Worm (Caenorhabditis elegans): ENCODE results near the gene tbck-1.

Gene tbck-1

DNA sequence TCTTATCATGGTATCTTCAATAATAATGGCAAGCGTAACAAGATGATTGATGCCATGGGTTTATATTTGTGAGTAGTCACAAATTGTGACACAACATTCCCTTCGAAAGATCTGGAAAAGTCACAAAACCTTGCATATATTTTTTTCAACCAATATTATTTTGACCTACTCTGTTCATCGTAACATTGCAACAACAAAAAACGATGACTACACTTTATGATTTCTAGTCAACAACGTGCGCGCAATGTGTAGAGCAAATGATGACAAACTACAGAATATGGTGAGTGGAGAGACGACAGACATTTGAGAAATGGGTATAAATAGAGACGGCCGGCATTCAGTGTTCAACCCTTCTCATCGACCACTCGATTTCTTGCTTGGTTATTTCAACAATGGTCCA is 53.4 kb downstream of the tbck-1 start, which contains the start of gene gst-7 (continued):
- TF ChIP-seq lin-54 (GFP tag; optimal IDR thresholded peaks at IDR 0.05) (peak; percentile 18), unc-130 (GFP tag; optimal IDR thresholded peaks at IDR 0.05) (no peak), aptf-2 (GFP tag; conservative IDR thresholded peaks at IDR 0.05) (no peak), efl-1 (GFP tag; optimal IDR thresholded peaks at IDR 0.05) (peak; percentile 68), madf-8 (GFP tag; conservative IDR thresholded peaks at IDR 0.05) (peak; percentile 35; the same call in 1 of the 2 replicates), tbp1 (GFP tag; optimal IDR thresholded peaks at IDR 0.05) (peak; percentile 41), pbrm-1 (GFP tag; IDR thresholded peaks at IDR 0.05) (no peak), unc-62 (GFP tag; optimal IDR thresholded peaks at IDR 0.05) (no peak), let-526 (GFP tag; IDR thresholded peaks at IDR 0.05) (no peak), lsl-1 (GFP tag; optimal IDR thresholded peaks at IDR 0.05) (peak; percentile 10), pha-4 (tag; optimal IDR thresholded peaks at IDR 0.05) (no peak), nhr-80 (tag; optimal IDR thresholded peaks at IDR 0.05) (peak; percentile 58), D2030.7 (GFP tag; IDR thresholded peaks at IDR 0.05) (peak; percentile 25; the same call in 1 of the 2 replicates), hmg-20 (GFP tag; IDR thresholded peaks at IDR 0.05) (no peak), ceh-79 (tag; optimal IDR thresholded peaks at IDR 0.05) (no peak), gei-17 (GFP tag; optimal IDR thresholded peaks at IDR 0.05) (no peak), snpc-3.4 (tag; optimal IDR thresholded peaks at IDR 0.05) (no peak), Y67H2A.10 (GFP tag; conservative IDR thresholded peaks at IDR 0.05) (no peak), aptf-3 (GFP tag; IDR thresholded peaks at IDR 0.05) (0 out of 2 replicates have a peak, but pooled peaks have one; percentile 60), ceh-58 (GFP tag; IDR thresholded peaks at IDR 0.05) (no peak)

Data from whole organism, young adult.